Fruit fly (Drosophila melanogaster) whole organism, embryonic: ENCODE results near the gene CG4041.

ENCODE experiments used
- BEAF-32 ChIP-seq: fragments of 200-800 bp; sonication (Bioruptor generic); optimal IDR thresholded peaks from 3 replicates; lab custom pipeline; 2017; ENCODE audit warnings: missing biosample characterization, missing genetic modification characterization, mild to moderate bottlenecking, moderate library complexity, missing genetic modification reagents
- CG10431 ChIP-seq: fragments of 200-800 bp; sonication (Bioruptor generic); optimal IDR thresholded peaks from 3 replicates; lab custom pipeline; 2018; ENCODE audit warnings: missing biosample characterization, mild to moderate bottlenecking, missing genetic modification characterization
- CG11560 ChIP-seq: fragments of 200-800 bp; sonication (Bioruptor generic); IDR thresholded peaks from 3 replicates; pipeline ENCODE4 v1.3.6; 2022; ENCODE audit warnings: missing biosample characterization, missing genetic modification characterization
- CG12104 ChIP-seq: fragments of 200-800 bp; sonication (Bioruptor generic); optimal IDR thresholded peaks from 3 replicates; lab custom pipeline; 2016; ENCODE audit warnings: missing biosample characterization, missing genetic modification characterization
- CG12155 ChIP-seq: fragments of 200-800 bp; sonication (Bioruptor generic); optimal IDR thresholded peaks from 3 replicates; lab custom pipeline; 2016; ENCODE audit warnings: missing biosample characterization, missing genetic modification characterization
- CG12391 ChIP-seq: fragments of 200-800 bp; sonication (Bioruptor generic); optimal IDR thresholded peaks from 3 replicates; lab custom pipeline; 2018; ENCODE audit warnings: missing biosample characterization, mild to moderate bottlenecking, missing genetic modification characterization, moderate library complexity
- CG13775 ChIP-seq: fragments of 200-800 bp; sonication (Bioruptor generic); optimal IDR thresholded peaks from 3 replicates; lab custom pipeline; 2017; ENCODE audit warnings: missing biosample characterization, mild to moderate bottlenecking, missing genetic modification characterization
- CG1602 ChIP-seq: fragments of 200-800 bp; sonication (Bioruptor generic); optimal IDR thresholded peaks from 3 replicates; lab custom pipeline; 2016; ENCODE audit warnings: missing biosample characterization, missing genetic modification characterization
- CG16863 ChIP-seq: fragments of 200-800 bp; sonication (Bioruptor generic); optimal IDR thresholded peaks from 3 replicates; lab custom pipeline; 2016; ENCODE audit warnings: missing biosample characterization, missing genetic modification characterization
- CG2712 ChIP-seq: fragments of 200-800 bp; optimal IDR thresholded peaks from 3 replicates; lab custom pipeline; 2019; ENCODE audit warnings: missing biosample characterization, mild to moderate bottlenecking, missing genetic modification characterization, moderate library complexity
- CG31224 ChIP-seq: fragments of 200-800 bp; sonication (Bioruptor generic); IDR thresholded peaks from 2 replicates; pipeline ENCODE4 v1.3.6; 2022; ENCODE audit warnings: missing biosample characterization, missing genetic modification characterization
- CG32772 ChIP-seq: fragments of 200-800 bp; sonication (Bioruptor generic); IDR thresholded peaks from 2 replicates; pipeline ENCODE4 v1.3.6; 2022; ENCODE audit warnings: missing biosample characterization, missing genetic modification characterization
- CG3281 ChIP-seq: fragments of 200-800 bp; sonication (Bioruptor generic); optimal IDR thresholded peaks from 3 replicates; lab custom pipeline; 2017; ENCODE audit warnings: missing biosample characterization, mild to moderate bottlenecking, missing genetic modification characterization
- CG4707 ChIP-seq: fragments of 200-800 bp; sonication (Bioruptor generic); optimal IDR thresholded peaks from 2 replicates; lab custom pipeline; 2018; ENCODE audit warnings: missing biosample characterization, mild to moderate bottlenecking, missing genetic modification characterization, moderate library complexity
- CG6175 ChIP-seq: fragments of 200-800 bp; sonication (Bioruptor generic); IDR thresholded peaks from 3 replicates; pipeline ENCODE4 v1.3.6; 2022; ENCODE audit warnings: missing biosample characterization, missing genetic modification characterization
- CG7556 ChIP-seq: fragments of 200-800 bp; sonication (Bioruptor generic); optimal IDR thresholded peaks from 2 replicates; lab custom pipeline; 2017; ENCODE audit warnings: missing biosample characterization, mild to moderate bottlenecking, missing genetic modification characterization
- CG7745 ChIP-seq: fragments of 200-800 bp; sonication (Bioruptor generic); optimal IDR thresholded peaks from 2 replicates; lab custom pipeline; 2018; ENCODE audit warnings: missing biosample characterization, mild to moderate bottlenecking, missing genetic modification characterization, moderate library complexity
- CG8281 ChIP-seq: fragments of 200-800 bp; sonication (Bioruptor generic); optimal IDR thresholded peaks from 2 replicates; lab custom pipeline; 2018; ENCODE audit warnings: missing biosample characterization, mild to moderate bottlenecking, missing genetic modification characterization, moderate library complexity
- CG9727 ChIP-seq: fragments of 200-800 bp; sonication (Bioruptor generic); optimal IDR thresholded peaks from 3 replicates; lab custom pipeline; 2017; ENCODE audit warnings: missing biosample characterization, mild to moderate bottlenecking, missing genetic modification characterization
- CG9876 ChIP-seq: fragments of 200-800 bp; sonication (Bioruptor generic); optimal IDR thresholded peaks from 2 replicates; lab custom pipeline; 2016; ENCODE audit warnings: missing biosample characterization, missing genetic modification characterization
- Dref ChIP-seq: fragments of 200-800 bp; sonication (Bioruptor generic); IDR thresholded peaks from 2 replicates; pipeline ENCODE4 v1.3.6; 2022; ENCODE audit warnings: missing biosample characterization, missing genetic modification characterization
- Ets97D ChIP-seq: fragments of 200-800 bp; sonication (Bioruptor generic); optimal IDR thresholded peaks from 3 replicates; lab custom pipeline; 2016; ENCODE audit warnings: missing biosample characterization, missing genetic modification characterization
- Fer3 ChIP-seq: fragments of 200-800 bp; sonication (Bioruptor generic); optimal IDR thresholded peaks from 2 replicates; lab custom pipeline; 2018; ENCODE audit warnings: missing biosample characterization, mild to moderate bottlenecking, missing genetic modification characterization, moderate library complexity
- GATAe ChIP-seq: fragments of 200-800 bp; sonication (Bioruptor generic); conservative IDR thresholded peaks from 2 replicates; pipeline ENCODE4 v1.3.6; 2022; ENCODE audit warnings: missing biosample characterization, missing genetic modification characterization
- Hr51 ChIP-seq, 2 experiments: fragments of 200-800 bp; sonication (Bioruptor generic); optimal IDR thresholded peaks; 2 replicates in 1 of 2; 3 replicates in 1 of 2; lab custom pipeline; 2016 to 2018; ENCODE audit warnings: missing biosample characterization in 2 of 2, missing genetic modification characterization in 2 of 2, mild to moderate bottlenecking in 1 of 2, moderate library complexity in 1 of 2
- Max ChIP-seq: fragments of 200-800 bp; sonication (Bioruptor generic); optimal IDR thresholded peaks from 2 replicates; lab custom pipeline; 2016; ENCODE audit warnings: missing biosample characterization, mild to moderate bottlenecking, missing genetic modification characterization
- Myb ChIP-seq: fragments of 200-800 bp; sonication (Bioruptor generic); optimal IDR thresholded peaks from 2 replicates; lab custom pipeline; 2016; ENCODE audit warnings: missing biosample characterization, missing genetic modification characterization
- NK7.1 ChIP-seq: fragments of 200-800 bp; sonication (Bioruptor generic); optimal IDR thresholded peaks from 3 replicates; lab custom pipeline; 2016; ENCODE audit warnings: missing biosample characterization, missing genetic modification characterization
- Ptx1 ChIP-seq: fragments of 200-800 bp; sonication (Bioruptor generic); IDR thresholded peaks from 2 replicates; pipeline ENCODE4 v1.3.6; 2022; ENCODE audit warnings: missing biosample characterization, missing genetic modification characterization
- Vsx1 ChIP-seq: fragments of 200-800 bp; sonication (Bioruptor generic); optimal IDR thresholded peaks from 2 replicates; lab custom pipeline; 2017; ENCODE audit warnings: missing biosample characterization, mild to moderate bottlenecking, missing genetic modification characterization, missing genetic modification reagents
- Xbp1 ChIP-seq: fragments of 200-800 bp; sonication (Bioruptor generic); optimal IDR thresholded peaks from 3 replicates; lab custom pipeline; 2016; ENCODE audit warnings: missing biosample characterization, mild to moderate bottlenecking, missing genetic modification characterization
- ab ChIP-seq: fragments of 200-800 bp; sonication (Bioruptor generic); optimal IDR thresholded peaks from 2 replicates; lab custom pipeline; 2016; ENCODE audit warnings: missing biosample characterization, missing genetic modification characterization
- al ChIP-seq: fragments of 200-800 bp; sonication (Bioruptor generic); IDR thresholded peaks from 2 replicates; pipeline ENCODE4 v1.3.6; 2022; ENCODE audit warnings: missing biosample characterization, missing genetic modification characterization
- ham ChIP-seq: fragments of 200-800 bp; sonication (Bioruptor generic); IDR thresholded peaks from 2 replicates; pipeline ENCODE4 v1.3.6; 2022; ENCODE audit warnings: missing biosample characterization, missing genetic modification characterization
- hbn ChIP-seq: fragments of 200-800 bp; sonication (Bioruptor generic); IDR thresholded peaks from 2 replicates; pipeline ENCODE4 v1.3.6; 2022; ENCODE audit warnings: missing biosample characterization, missing genetic modification characterization; ENCODE audit not compliant: partially characterized antibody
- lbe ChIP-seq: fragments of 200-800 bp; sonication (Bioruptor generic); optimal IDR thresholded peaks from 2 replicates; lab custom pipeline; 2016; ENCODE audit warnings: missing biosample characterization, mild to moderate bottlenecking, missing genetic modification characterization
- lilli ChIP-seq: fragments of 200-800 bp; sonication (Bioruptor generic); optimal IDR thresholded peaks from 3 replicates; lab custom pipeline; 2016; ENCODE audit warnings: missing biosample characterization, missing genetic modification characterization
- mam ChIP-seq: fragments of 200-800 bp; sonication (Bioruptor generic); optimal IDR thresholded peaks from 3 replicates; lab custom pipeline; 2016; ENCODE audit warnings: missing biosample characterization, missing genetic modification characterization
- nmo ChIP-seq: fragments of 200-800 bp; sonication (Bioruptor generic); optimal IDR thresholded peaks from 2 replicates; lab custom pipeline; 2018; ENCODE audit warnings: missing biosample characterization, mild to moderate bottlenecking, missing genetic modification characterization, moderate library complexity
- phol ChIP-seq: fragments of 200-800 bp; sonication (Bioruptor generic); optimal IDR thresholded peaks from 3 replicates; lab custom pipeline; 2018; ENCODE audit warnings: missing biosample characterization, mild to moderate bottlenecking, missing genetic modification characterization, moderate library complexity
- row ChIP-seq: fragments of 200-800 bp; sonication (Bioruptor generic); IDR thresholded peaks from 3 replicates; pipeline ENCODE4 v1.3.6; 2022; ENCODE audit warnings: missing biosample characterization, missing genetic modification characterization
- run ChIP-seq: fragments of 200-800 bp; sonication (Bioruptor generic); optimal IDR thresholded peaks from 3 replicates; lab custom pipeline; 2018; ENCODE audit warnings: missing biosample characterization, mild to moderate bottlenecking, missing genetic modification characterization
- scrt ChIP-seq: fragments of 200-800 bp; sonication (Bioruptor generic); optimal IDR thresholded peaks from 2 replicates; lab custom pipeline; 2018; ENCODE audit warnings: missing biosample characterization, mild to moderate bottlenecking, missing genetic modification characterization, moderate library complexity
- sens ChIP-seq: fragments of 200-800 bp; sonication (Bioruptor generic); peaks from one replicate; lab custom pipeline; 2016; ENCODE audit warnings: missing biosample characterization, missing genetic modification characterization
- ssp ChIP-seq: fragments of 200-800 bp; sonication (Bioruptor generic); IDR thresholded peaks from 2 replicates; pipeline ENCODE4 v1.3.6; 2022; ENCODE audit warnings: missing biosample characterization, missing genetic modification characterization
- sug ChIP-seq: fragments of 200-800 bp; optimal IDR thresholded peaks from 2 replicates; lab custom pipeline; 2019; ENCODE audit warnings: missing biosample characterization, mild to moderate bottlenecking, missing genetic modification characterization, moderate library complexity
- tna ChIP-seq: fragments of 200-800 bp; sonication (Bioruptor generic); IDR thresholded peaks from 2 replicates; pipeline ENCODE4 v1.3.6; 2022; ENCODE audit warnings: missing biosample characterization, missing genetic modification characterization; ENCODE audit not compliant: partially characterized antibody
- vvl ChIP-seq: fragments of 200-800 bp; sonication (Bioruptor generic); IDR thresholded peaks from 2 replicates; pipeline ENCODE4 v1.3.6; 2022; ENCODE audit warnings: missing biosample characterization, missing genetic modification characterization
- zf30C ChIP-seq: fragments of 200-800 bp; sonication (Bioruptor generic); optimal IDR thresholded peaks from 3 replicates; lab custom pipeline; 2018; ENCODE audit warnings: missing biosample characterization, mild to moderate bottlenecking, missing genetic modification characterization
- zfh2 ChIP-seq: fragments of 200-800 bp; sonication (Bioruptor generic); optimal IDR thresholded peaks from 2 replicates; lab custom pipeline; 2016; ENCODE audit warnings: missing biosample characterization, missing genetic modification characterization

Gene CG4041

dm6 chrX:4918228-4919022, at the start of gene CG4041, which contains the start of gene Hgsnat (continued):
- TF ChIP-seq Ets97D (peak; percentile 46), CG12104 (GFP tag; lab: Kevin White, UChicago) (no peak), CG31224 (GFP tag; lab: Robert Waterston, UW) (no peak), Dref (GFP tag; lab: Robert Waterston, UW) (peak; percentile 62), Vsx1 (GFP tag; lab: Kevin White, UChicago) (no peak), GATAe (no peak), CG9876 (GFP tag; lab: Kevin White, UChicago) (no peak), CG8281 (tag; lab: Kevin White, UChicago) (no peak), lbe (GFP tag; lab: Kevin White, UChicago) (peak; percentile 26), nmo (GFP tag; lab: Kevin White, UChicago) (peak; percentile 4), NK7.1 (GFP tag; lab: Kevin White, UChicago) (no peak), hbn (GFP tag; lab: Robert Waterston, UW) (no peak), lilli (peak; percentile 43), CG32772 (GFP tag; lab: Robert Waterston, UW) (peak; percentile 90), vvl (no peak), CG2712 (peak; percentile 24), CG16863 (GFP tag; lab: Kevin White, UChicago) (no peak), CG10431 (GFP tag; lab: Kevin White, UChicago) (no peak), ham (no peak), Hr51 (GFP tag; optimal IDR thresholded peaks at IDR 0.05; lab: Kevin White, UChicago) (peak in 1 of 2 experiments; percentile 6), Fer3 (tag; lab: Kevin White, UChicago) (no peak), BEAF-32 (GFP tag; lab: Kevin White, UChicago) (peak; percentile 50), sens (GFP tag; lab: Kevin White, UChicago) (peak; percentile 74), Max (GFP tag; lab: Kevin White, UChicago) (peak; percentile 31), Myb (GFP tag; lab: Kevin White, UChicago) (peak; percentile 2), tna (no peak), row (GFP tag; lab: Robert Waterston, UW) (peak; percentile 27; the same call in 2 of the 3 replicates), run (tag; lab: Kevin White, UChicago) (no peak), CG11560 (tag; lab: Robert Waterston, UW) (no peak), Ptx1 (GFP tag; lab: Robert Waterston, UW) (no peak), CG13775 (peak; percentile 46), CG9727 (peak; percentile 23), mam (GFP tag; lab: Kevin White, UChicago) (peak; percentile 26), ab (GFP tag; lab: Kevin White, UChicago) (no peak), scrt (GFP tag; lab: Kevin White, UChicago) (peak; percentile 65), sug (tag; lab: Kevin White, UChicago) (peak; percentile 4), zfh2 (peak; percentile 11), Xbp1 (GFP tag; lab: Kevin White, UChicago) (peak; percentile 15), CG6175 (GFP tag; lab: Robert Waterston, UW) (no peak), zf30C (GFP tag; lab: Kevin White, UChicago) (no peak), phol (tag; lab: Kevin White, UChicago) (peak; percentile 30), CG4707 (no peak), CG12155 (GFP tag; lab: Kevin White, UChicago) (peak; percentile 17), CG7745 (tag; lab: Kevin White, UChicago) (no peak), ssp (no peak), al (GFP tag; lab: Robert Waterston, UW) (no peak), CG12391 (peak; percentile 31), CG3281 (peak; percentile 18), CG1602 (no peak), CG7556 (GFP tag; lab: Kevin White, UChicago) (peak; percentile 16)
